Worm (Caenorhabditis elegans): ENCODE data around the gene F46B3.7.

Gene F46B3.7

DNA sequence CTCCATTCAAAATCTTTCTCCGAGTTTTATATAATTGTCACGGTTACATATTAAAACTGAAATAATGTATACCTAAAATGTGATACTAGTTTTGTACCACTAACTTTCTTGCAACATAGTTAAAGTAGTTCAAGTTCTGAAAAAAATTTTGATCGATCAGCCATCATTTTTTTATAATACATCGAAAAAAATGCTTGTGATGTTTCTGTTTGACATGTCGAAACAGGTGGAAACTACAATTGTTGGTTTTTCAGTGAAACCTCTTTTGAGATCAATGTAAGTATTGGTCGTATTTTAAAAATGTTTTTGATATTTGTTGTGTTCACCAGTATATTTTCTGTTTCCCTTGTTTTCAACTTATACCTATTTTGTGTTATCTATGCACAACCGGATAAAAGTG is 20.8 kb upstream of the F46B3.7 start, which contains the start of gene srxa-14:
srxa-14 (plus strand) TSS at position 301 of the 400 bp plus-strand sequence.
- TF ChIP-seq lin-32 (GFP tag; optimal IDR thresholded peaks at IDR 0.05) (no peak), drap-1 (GFP tag; optimal IDR thresholded peaks at IDR 0.05) (no peak), M03D4.4 (tag; optimal IDR thresholded peaks at IDR 0.05) (no peak)

DNA sequence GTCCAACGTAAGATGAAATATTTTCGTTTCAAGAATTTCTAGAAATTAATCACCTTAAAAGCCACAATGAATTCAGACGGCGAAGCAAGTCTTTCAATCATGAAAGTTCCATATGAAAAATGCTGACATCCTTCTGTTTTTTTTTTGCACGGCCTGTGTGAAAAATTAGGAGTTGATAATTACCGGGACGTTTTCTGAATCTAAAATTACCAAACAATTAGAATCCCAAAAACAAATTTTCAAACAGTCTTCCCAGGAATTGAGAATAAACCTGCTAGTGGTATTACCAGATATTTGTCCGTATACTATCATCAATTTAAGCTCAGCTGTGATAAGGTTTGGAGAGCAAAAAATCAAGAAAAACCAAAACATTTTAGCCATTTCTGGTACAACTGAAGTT is 19.8 kb upstream of the F46B3.7 start, which contains the start of gene Y44A6B.3:
Y44A6B.3 (minus strand) TSS at position 101 of the 400 bp plus-strand sequence.
- no peak for TF ChIP-seq tbx-8 (GFP tag; optimal IDR thresholded peaks at IDR 0.05)
- TF ChIP-seq blmp-1 (tag; optimal IDR thresholded peaks at IDR 0.05), result no peak
- no peak for TF ChIP-seq nhr-76 (tag; optimal IDR thresholded peaks at IDR 0.05)
- no peak for TF ChIP-seq ceh-43 (GFP tag; optimal IDR thresholded peaks at IDR 0.05)
- no peak for TF ChIP-seq cnd-1 (tag; optimal IDR thresholded peaks at IDR 0.05)
- no peak for TF ChIP-seq unc-120 (tag; optimal IDR thresholded peaks at IDR 0.05; ENCODE audit: poor library complexity, severe bottlenecking)
- TF ChIP-seq M03D4.4 (tag; optimal IDR thresholded peaks at IDR 0.05), result no peak
- no peak for TF ChIP-seq ces-1 (GFP tag; optimal IDR thresholded peaks at IDR 0.05)
- no peak for TF ChIP-seq hlh-1 (tag; optimal IDR thresholded peaks at IDR 0.05)
- no peak for TF ChIP-seq pha-4 (tag; optimal IDR thresholded peaks at IDR 0.05)
- TF ChIP-seq elt-1 (tag; optimal IDR thresholded peaks at IDR 0.05; ENCODE audit: borderline replicate concordance, insufficient read depth), result no peak
- no peak for TF ChIP-seq mab-5 (tag; optimal IDR thresholded peaks at IDR 0.05)
- no peak for TF ChIP-seq bed-3 (GFP tag; optimal IDR thresholded peaks at IDR 0.05)
- no peak for TF ChIP-seq mls-2 (tag; optimal IDR thresholded peaks at IDR 0.05)

DNA sequence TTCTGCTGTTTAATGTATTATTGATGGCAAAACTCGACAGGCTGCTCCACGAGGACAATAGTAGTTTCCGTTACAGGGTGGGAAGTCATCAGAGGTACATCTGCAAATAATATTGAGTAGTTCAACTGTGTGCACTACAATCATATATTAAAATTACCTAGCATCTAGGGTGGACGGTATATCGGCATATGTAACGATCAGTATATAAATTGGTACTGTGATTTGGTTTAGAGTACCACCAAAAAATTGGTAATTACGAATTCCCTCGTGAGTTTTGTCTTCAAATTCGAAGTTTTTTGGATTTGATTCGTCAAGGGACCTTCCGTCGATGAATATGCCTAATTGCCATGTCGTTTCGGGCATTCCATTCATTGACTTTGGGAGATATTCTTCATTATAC is 18.3 kb upstream of the F46B3.7 start, which contains the start of gene ttr-13:
ttr-13 (minus strand) TSS at position 101 of the 400 bp plus-strand sequence.
- no peak for TF ChIP-seq M03D4.4 (tag; optimal IDR thresholded peaks at IDR 0.05)
- no peak for TF ChIP-seq nhr-76 (tag; optimal IDR thresholded peaks at IDR 0.05)
- TF ChIP-seq unc-120 (tag; optimal IDR thresholded peaks at IDR 0.05; ENCODE audit: poor library complexity, severe bottlenecking), result no peak
- no peak for TF ChIP-seq unc-39 (tag; optimal IDR thresholded peaks at IDR 0.05)

ce11 chrV:20634330-20634729 is 15.8 kb upstream of the F46B3.7 start, which contains the start of gene F46B3.16:
F46B3.16 (plus strand) TSS chrV:20634630.
- TF ChIP-seq nhr-12 (tag; optimal IDR thresholded peaks at IDR 0.05) (no peak), nhr-237 (tag; optimal IDR thresholded peaks at IDR 0.05) (no peak), mab-5 (tag; optimal IDR thresholded peaks at IDR 0.05) (no peak), snpc-4 (tag; optimal IDR thresholded peaks at IDR 0.05) (no peak), lin-13 (tag; optimal IDR thresholded peaks at IDR 0.05) (no peak), M03D4.4 (tag; optimal IDR thresholded peaks at IDR 0.05) (no peak), unc-39 (tag; optimal IDR thresholded peaks at IDR 0.05) (no peak), sptf-1 (tag; optimal IDR thresholded peaks at IDR 0.05) (no peak), tbx-8 (GFP tag; optimal IDR thresholded peaks at IDR 0.05) (no peak), mls-2 (tag; optimal IDR thresholded peaks at IDR 0.05) (no peak), ztf-11 (tag; optimal IDR thresholded peaks at IDR 0.05) (no peak), ceh-43 (GFP tag; optimal IDR thresholded peaks at IDR 0.05) (no peak), nhr-76 (tag; optimal IDR thresholded peaks at IDR 0.05) (no peak), mep-1 (tag; optimal IDR thresholded peaks at IDR 0.05) (no peak), sem-2 (GFP tag; optimal IDR thresholded peaks at IDR 0.05) (no peak), ceh-39 (tag; optimal IDR thresholded peaks at IDR 0.05) (no peak)

- TF ChIP-seq sem-2 (GFP tag; optimal IDR thresholded peaks at IDR 0.05) (no peak), nhr-12 (tag; optimal IDR thresholded peaks at IDR 0.05) (no peak), nhr-28 (tag; optimal IDR thresholded peaks at IDR 0.05) (no peak), lsy-2 (tag; optimal IDR thresholded peaks at IDR 0.05) (no peak), lin-13 (tag; optimal IDR thresholded peaks at IDR 0.05) (no peak), mep-1 (tag; optimal IDR thresholded peaks at IDR 0.05) (no peak), snpc-4 (tag; optimal IDR thresholded peaks at IDR 0.05) (no peak), lin-32 (GFP tag; optimal IDR thresholded peaks at IDR 0.05) (no peak), tbx-8 (GFP tag; optimal IDR thresholded peaks at IDR 0.05) (no peak), unc-62 (GFP tag; optimal IDR thresholded peaks at IDR 0.05) (no peak), M03D4.4 (tag; optimal IDR thresholded peaks at IDR 0.05) (no peak), ceh-39 (tag; optimal IDR thresholded peaks at IDR 0.05) (no peak), flh-1 (GFP tag; optimal IDR thresholded peaks at IDR 0.05) (no peak), drap-1 (GFP tag; optimal IDR thresholded peaks at IDR 0.05) (no peak), mab-5 (tag; optimal IDR thresholded peaks at IDR 0.05) (no peak)
Observed at ce11 chrV:20633619-20634018, 15.1 kb upstream of the F46B3.7 start, which contains the start of gene F46B3.15. F46B3.15 (minus strand) TSS chrV:20633719.

Measured in whole organism, mixed stage, embryonic.